Worm (Caenorhabditis elegans) whole organism, young adult: Measurements from ENCODE around the gene F01D5.10.
"Not testable (repeated sequence)": the region's sequence is repeated elsewhere in the genome, so short reads cannot be mapped to it uniquely, and the experiment has no call there.

Experiments used
- B0336.3 ChIP-seq: fragments of 200-800 bp; sonication (Bioruptor generic); IDR thresholded peaks from 2 replicates; pipeline ENCODE4 v1.3.6; 2022; ENCODE audit warnings: missing genetic modification characterization, missing compliant biosample characterization
- C17E4.6 ChIP-seq: fragments of 200-800 bp; sonication (Bioruptor generic); IDR thresholded peaks from 2 replicates; pipeline ENCODE4 v1.3.6; 2022; ENCODE audit warnings: missing genetic modification reagents, missing genetic modification characterization, missing compliant biosample characterization
- D2030.7 ChIP-seq: fragments of 200-800 bp; sonication (Bioruptor generic); IDR thresholded peaks from 2 replicates; pipeline ENCODE4 v1.3.6; 2022; ENCODE audit warnings: missing genetic modification reagents, missing genetic modification characterization, missing compliant biosample characterization
- F33H1.4 ChIP-seq: fragments of 200-800 bp; sonication (Bioruptor generic); IDR thresholded peaks from 2 replicates; pipeline ENCODE4 v1.3.6; 2022; ENCODE audit warnings: missing genetic modification reagents, missing genetic modification characterization, missing compliant biosample characterization
- F37B4.10 ChIP-seq: fragments of 200-800 bp; sonication (Bioruptor generic); IDR thresholded peaks from 2 replicates; pipeline ENCODE4 v1.3.6; 2022; ENCODE audit warnings: missing genetic modification characterization, missing compliant biosample characterization
- K11D2.4 ChIP-seq: fragments of 200-800 bp; sonication (Bioruptor generic); IDR thresholded peaks from 2 replicates; pipeline ENCODE4 v1.3.6; 2022; ENCODE audit warnings: missing genetic modification reagents, missing genetic modification characterization, missing compliant biosample characterization
- Y67H2A.10 ChIP-seq: fragments of 200-800 bp; sonication (Bioruptor generic); conservative IDR thresholded peaks from 2 replicates; pipeline ENCODE4 v1.3.6; 2022; ENCODE audit warnings: missing genetic modification reagents, missing genetic modification characterization, missing compliant biosample characterization
- ZK185.1 ChIP-seq: sonication (generic microtip); optimal IDR thresholded peaks from 2 replicates; lab custom pipeline; 2016; ENCODE audit warnings: mild to moderate bottlenecking, missing genetic modification characterization, missing compliant biosample characterization; ENCODE audit not compliant: poor library complexity, severe bottlenecking
- aptf-2 ChIP-seq: fragments of 200-800 bp; sonication (Bioruptor generic); conservative IDR thresholded peaks from 2 replicates; pipeline ENCODE4 v1.3.6; 2022; ENCODE audit warnings: missing genetic modification reagents, missing genetic modification characterization, missing compliant biosample characterization
- bed-2 ChIP-seq: fragments of 200-800 bp; sonication (Bioruptor generic); IDR thresholded peaks from 2 replicates; pipeline ENCODE4 v1.3.6; 2022; ENCODE audit warnings: missing genetic modification reagents, missing genetic modification characterization, missing compliant biosample characterization
- egl-18 ChIP-seq: fragments of 200-800 bp; sonication (Bioruptor generic); IDR thresholded peaks from 2 replicates; pipeline ENCODE4 v1.3.6; 2022; ENCODE audit warnings: missing genetic modification reagents, missing genetic modification characterization, missing compliant biosample characterization
- egrh-3 ChIP-seq: fragments of 200-800 bp; sonication (Bioruptor generic); IDR thresholded peaks from 2 replicates; pipeline ENCODE4 v1.3.6; 2022; ENCODE audit warnings: missing genetic modification reagents, missing genetic modification characterization, missing compliant biosample characterization
- fkh-3 ChIP-seq: sonication (generic microtip); optimal IDR thresholded peaks from 2 replicates; lab custom pipeline; 2016; ENCODE audit warnings: mild to moderate bottlenecking, missing genetic modification characterization, missing compliant biosample characterization
- lag-1 ChIP-seq: fragments of 200-800 bp; sonication (Bioruptor generic); IDR thresholded peaks from 2 replicates; pipeline ENCODE4 v1.3.6; 2022; ENCODE audit warnings: missing genetic modification reagents, missing genetic modification characterization, missing compliant biosample characterization
- let-526 ChIP-seq: fragments of 200-800 bp; sonication (Bioruptor generic); IDR thresholded peaks from 2 replicates; pipeline ENCODE4 v1.3.6; 2022; ENCODE audit warnings: missing genetic modification reagents, missing genetic modification characterization, missing compliant biosample characterization
- let-607 ChIP-seq, 2 experiments: fragments of 200-800 bp in 1 of 2; sonication (Bioruptor generic) in 1 of 2; sonication (generic microtip) in 1 of 2; optimal IDR thresholded peaks; 2 replicates each; lab custom pipeline; 2016 to 2018; ENCODE audit warnings: mild to moderate bottlenecking in 2 of 2, missing compliant biosample characterization in 2 of 2, missing genetic modification characterization in 2 of 2, moderate library complexity in 2 of 2, missing genotype in 1 of 2
- lin-54 ChIP-seq: fragments of 200-800 bp; sonication (Bioruptor generic); optimal IDR thresholded peaks from 2 replicates; lab custom pipeline; 2018; ENCODE audit warnings: mild to moderate bottlenecking, missing genetic modification characterization, missing compliant biosample characterization
- madf-3 ChIP-seq: fragments of 200-800 bp; sonication (Bioruptor generic); IDR thresholded peaks from 2 replicates; pipeline ENCODE4 v1.3.6; 2022; ENCODE audit warnings: missing genetic modification reagents, missing genetic modification characterization, missing compliant biosample characterization
- nhr-80 ChIP-seq: sonication (generic microtip); optimal IDR thresholded peaks from 2 replicates; lab custom pipeline; 2016; ENCODE audit warnings: missing genetic modification characterization, missing compliant biosample characterization
- rpc-1 ChIP-seq, 2 experiments: fragments of 150-350 bp in 1 of 2; sonication (generic microtip) in 1 of 2; optimal IDR thresholded peaks; 2 replicates each; lab custom pipeline; 2014 to 2018; ENCODE audit warnings: missing biosample characterization in 1 of 2, missing genetic modification characterization in 1 of 2, missing genetic modification reagents in 1 of 2, missing genotype in 1 of 2
- snpc-4 ChIP-seq, 5 experiments: fragments of 150-350 bp in 1 of 5; sonication (generic microtip) in 4 of 5; optimal IDR thresholded peaks; 2 replicates each; lab custom pipeline; 2014 to 2018; ENCODE audit warnings: missing genetic modification characterization in 5 of 5, missing biosample characterization in 3 of 5, antibody characterized with exemption in 2 of 5, mild to moderate bottlenecking in 2 of 5, missing compliant biosample characterization in 2 of 5, missing genotype in 2 of 5, moderate library complexity in 2 of 5, missing genetic modification reagents in 1 of 5
- zfh-2 ChIP-seq: fragments of 200-800 bp; sonication (Bioruptor generic); conservative IDR thresholded peaks from 2 replicates; pipeline ENCODE4 v1.3.6; 2022; ENCODE audit warnings: missing genetic modification reagents, missing genetic modification characterization, missing compliant biosample characterization
- ztf-28 ChIP-seq: fragments of 200-800 bp; sonication (Bioruptor generic); IDR thresholded peaks from 2 replicates; pipeline ENCODE4 v1.3.6; 2022; ENCODE audit warnings: missing genetic modification reagents, missing genetic modification characterization, missing compliant biosample characterization

The F01D5.10 gene

DNA sequence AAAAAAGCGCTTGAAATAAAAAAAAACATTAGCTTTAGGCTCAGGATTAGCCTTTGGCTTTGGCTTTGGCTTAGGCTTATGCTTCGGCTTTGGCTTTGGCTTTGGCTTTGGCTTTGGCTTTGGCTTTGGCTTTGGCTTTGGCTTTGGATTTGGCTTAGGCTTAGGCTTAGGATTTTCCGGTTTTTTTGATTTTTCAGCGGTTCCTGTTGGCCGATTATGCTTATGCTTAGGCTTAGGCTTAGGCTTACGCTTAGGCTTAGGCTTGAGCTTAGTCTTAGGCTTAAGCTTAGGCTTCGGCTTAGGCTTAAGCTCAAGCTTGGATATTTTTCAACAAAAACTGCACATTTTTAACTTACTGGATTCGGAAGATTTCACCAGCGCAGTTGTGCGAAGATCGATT lies 47.0 kb downstream of the F01D5.10 start:
- TF ChIP-seq fkh-3: no peak
- TF ChIP-seq let-526 (GFP tag; lab: Robert Waterston, UW): no peak
- no peak for TF ChIP-seq ZK185.1 (tag; lab: Kevin White, UChicago)
- no peak for TF ChIP-seq aptf-2 (GFP tag; lab: Robert Waterston, UW)

DNA sequence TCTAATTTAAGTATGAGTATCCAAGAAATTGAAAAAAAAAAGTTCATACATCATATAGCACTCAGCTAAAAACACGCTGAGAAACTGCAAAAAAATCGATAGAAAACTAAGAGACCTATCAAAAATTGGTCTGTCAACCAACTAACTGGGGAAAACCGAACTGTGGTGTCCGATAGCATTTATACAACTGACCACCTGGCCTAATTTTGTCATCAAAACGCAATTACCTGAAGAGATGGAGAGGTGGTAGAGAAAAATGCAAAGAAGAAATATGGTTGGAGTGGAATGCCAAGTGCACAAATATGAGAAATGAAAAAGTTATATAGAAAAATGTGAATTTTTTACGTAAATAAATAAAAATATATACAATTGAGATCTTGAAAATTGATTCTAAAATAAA lies 47.6 kb downstream of the F01D5.10 start, which contains the start of gene Y39G8B.1:
Y39G8B.1 (minus strand) TSS at position 299 of the 400 bp plus-strand sequence.
- TF ChIP-seq snpc-4 (GFP tag; optimal IDR thresholded peaks at IDR 0.05; lab: Kevin White, UChicago) (no peak), snpc-4 (tag; optimal IDR thresholded peaks at IDR 0.05; lab: Kevin White, UChicago) (peak in 1 of 4 experiments; percentile 8), let-607 (tag; optimal IDR thresholded peaks at IDR 0.05; lab: Kevin White, UChicago) (peak; percentile 52 to 64), ztf-28 (GFP tag; lab: Robert Waterston, UW) (no peak), nhr-80 (peak; percentile 55)

DNA sequence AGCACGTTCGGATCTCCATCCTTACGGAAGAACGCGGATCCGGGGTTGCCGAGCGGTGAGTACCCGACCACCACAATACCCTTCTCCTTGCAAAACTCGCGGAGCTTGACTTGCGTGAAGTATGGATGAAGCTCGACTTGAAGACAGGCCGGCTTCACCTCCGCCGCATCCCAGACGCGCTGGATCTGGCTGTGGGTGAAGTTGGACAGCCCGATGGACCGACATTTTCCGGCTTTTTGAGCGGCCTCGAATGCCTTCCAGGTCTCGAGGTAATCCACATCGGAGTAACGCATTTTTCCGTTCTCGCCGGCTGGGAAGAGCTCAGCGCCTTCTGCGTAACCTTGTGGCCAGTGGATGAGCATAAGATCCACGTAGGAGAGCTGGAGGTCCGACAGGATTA lies 48.9 kb downstream of the F01D5.10 start:
- TF ChIP-seq zfh-2 (GFP tag; lab: Robert Waterston, UW): peak; percentile 55; the same call in 1 of the 2 replicates
- no peak for TF ChIP-seq lin-54
- TF ChIP-seq F33H1.4 (GFP tag; lab: Robert Waterston, UW): no peak
- no peak for TF ChIP-seq B0336.3 (GFP tag; lab: Robert Waterston, UW)
- 0 out of 2 replicates have a peak, but pooled peaks have one; percentile 84 for TF ChIP-seq F37B4.10 (GFP tag; lab: Robert Waterston, UW)
- no peak for TF ChIP-seq ZK185.1 (tag; lab: Kevin White, UChicago)
- TF ChIP-seq ztf-28 (GFP tag; lab: Robert Waterston, UW): no peak
- no peak for TF ChIP-seq madf-3 (GFP tag; lab: Robert Waterston, UW)
- no peak for TF ChIP-seq C17E4.6 (GFP tag; lab: Robert Waterston, UW)
- no peak for TF ChIP-seq bed-2 (GFP tag; lab: Robert Waterston, UW)
- no peak for TF ChIP-seq rpc-1 (optimal IDR thresholded peaks at IDR 0.05; lab: Kevin White, UChicago)
- TF ChIP-seq rpc-1 (tag; optimal IDR thresholded peaks at IDR 0.05; lab: Kevin White, UChicago): no peak

DNA sequence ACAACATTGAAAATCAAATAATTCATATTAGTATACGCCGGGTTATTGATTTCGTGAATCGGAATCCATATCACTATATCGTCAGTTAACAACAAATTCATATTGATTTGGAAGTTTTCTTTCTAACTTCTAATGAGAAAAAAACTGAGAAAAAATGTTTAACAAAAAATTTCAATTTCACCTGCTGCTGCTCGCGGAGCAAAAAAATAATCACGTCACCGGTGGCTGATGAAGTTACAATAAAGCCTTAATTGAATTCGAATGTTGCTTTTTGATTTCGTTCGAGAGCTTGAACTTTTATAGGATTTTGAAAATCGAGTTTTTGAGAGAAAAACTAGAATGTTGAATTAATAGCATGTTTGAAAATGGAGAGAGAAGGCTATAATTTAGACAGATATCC lies 52.2 kb downstream of the F01D5.10 start, which contains the start of gene sre-43:
sre-43 (minus strand) TSS at position 101 of the 400 bp plus-strand sequence.
- TF ChIP-seq Y67H2A.10 (GFP tag; lab: Robert Waterston, UW): no peak
- TF ChIP-seq K11D2.4 (GFP tag; lab: Robert Waterston, UW): no peak
- TF ChIP-seq let-526 (GFP tag; lab: Robert Waterston, UW): no peak
- no peak for TF ChIP-seq D2030.7 (GFP tag; lab: Robert Waterston, UW)
- no peak for TF ChIP-seq egl-18 (GFP tag; lab: Robert Waterston, UW)

DNA sequence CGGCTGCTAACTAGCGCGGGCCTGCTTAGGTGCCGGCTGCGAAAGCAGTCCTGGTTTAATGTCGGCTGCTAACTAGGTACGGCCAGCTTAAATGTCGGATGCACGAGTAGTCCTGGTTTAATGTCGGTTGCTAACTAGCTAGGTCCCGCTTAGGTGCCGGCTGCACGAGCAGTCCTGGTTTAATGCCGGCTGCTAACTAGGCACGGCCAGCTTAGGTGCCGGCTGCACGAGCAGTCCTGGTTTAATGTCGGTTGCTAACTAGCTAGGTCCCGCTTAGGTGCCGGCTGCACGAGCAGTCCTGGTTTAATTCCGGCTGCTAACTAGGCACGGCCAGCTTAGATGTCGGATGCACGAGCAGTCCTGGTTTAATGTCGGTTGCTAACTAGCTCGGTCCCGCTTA lies 53.1 kb downstream of the F01D5.10 start:
- 0 out of 2 replicates have a peak, but pooled peaks have one; percentile 40 for TF ChIP-seq lag-1 (GFP tag; lab: Robert Waterston, UW)
- peak; percentile 36; the same call in 1 of the 2 replicates for TF ChIP-seq egrh-3 (GFP tag; lab: Robert Waterston, UW)
- TF ChIP-seq snpc-4 (GFP tag; optimal IDR thresholded peaks at IDR 0.05; lab: Kevin White, UChicago): not testable (repeated sequence)
- peak in 1 of 4 experiments; percentile 47 for TF ChIP-seq snpc-4 (tag; optimal IDR thresholded peaks at IDR 0.05; lab: Kevin White, UChicago)
- peak; percentile 51; the same call in 1 of the 2 replicates for TF ChIP-seq zfh-2 (GFP tag; lab: Robert Waterston, UW)
